Fruit fly (Drosophila melanogaster) whole organism, pupa: ENCODE measurements around the gene Tango5.
A peak's percentile ranks its signal among the peaks of the same experiment; 100 is the strongest.

Experiments
- CG10348 ChIP-seq: fragments of 200-800 bp; sonication (Bioruptor generic); IDR thresholded peaks from 2 replicates; pipeline ENCODE4 v1.3.6; 2022; ENCODE audit warnings: missing biosample characterization, missing genetic modification characterization
- CG12605 ChIP-seq: fragments of 200-800 bp; sonication (Bioruptor generic); IDR thresholded peaks from 2 replicates; pipeline ENCODE4 v1.3.6; 2022; ENCODE audit warnings: missing biosample characterization, missing genetic modification characterization
- CG13204 ChIP-seq: fragments of 200-800 bp; sonication (Bioruptor generic); optimal IDR thresholded peaks from 2 replicates; lab custom pipeline; 2018; ENCODE audit warnings: missing biosample characterization, mild to moderate bottlenecking, missing genetic modification characterization, moderate library complexity
- CG14655 ChIP-seq: fragments of 200-800 bp; sonication (Bioruptor generic); optimal IDR thresholded peaks from 3 replicates; lab custom pipeline; 2017; ENCODE audit warnings: mild to moderate bottlenecking, missing biosample characterization, missing genetic modification reagents, missing genetic modification characterization
- CG15710 ChIP-seq: fragments of 200-800 bp; sonication (Bioruptor generic); optimal IDR thresholded peaks from 2 replicates; lab custom pipeline; 2018; ENCODE audit warnings: missing biosample characterization, mild to moderate bottlenecking, missing genetic modification characterization, moderate library complexity
- CG17806 ChIP-seq: fragments of 200-800 bp; sonication (Bioruptor generic); optimal IDR thresholded peaks from 2 replicates; lab custom pipeline; 2018; ENCODE audit warnings: missing biosample characterization, mild to moderate bottlenecking, missing genetic modification characterization, moderate library complexity
- CG32121 ChIP-seq: fragments of 200-800 bp; sonication (Bioruptor generic); IDR thresholded peaks from 2 replicates; pipeline ENCODE4 v1.3.6; 2022; ENCODE audit warnings: missing biosample characterization, missing genetic modification characterization
- CG34367 ChIP-seq: fragments of 200-800 bp; sonication (Bioruptor generic); optimal IDR thresholded peaks from 2 replicates; lab custom pipeline; 2018; ENCODE audit warnings: missing biosample characterization, mild to moderate bottlenecking, missing genetic modification characterization
- CG4496 ChIP-seq: fragments of 200-800 bp; sonication (Bioruptor generic); IDR thresholded peaks from 3 replicates; pipeline ENCODE4 v1.3.6; 2022; ENCODE audit warnings: missing biosample characterization, missing genetic modification characterization
- CG8159 ChIP-seq: fragments of 200-800 bp; sonication (Bioruptor generic); optimal IDR thresholded peaks from 3 replicates; lab custom pipeline; 2018; ENCODE audit warnings: missing biosample characterization, mild to moderate bottlenecking, missing genetic modification characterization, moderate library complexity
- CG8301 ChIP-seq: fragments of 200-800 bp; sonication (Bioruptor generic); optimal IDR thresholded peaks from 2 replicates; lab custom pipeline; 2018; ENCODE audit warnings: missing biosample characterization, mild to moderate bottlenecking, missing genetic modification characterization
- CG9948 ChIP-seq: fragments of 200-800 bp; sonication (Bioruptor generic); optimal IDR thresholded peaks from 2 replicates; lab custom pipeline; 2018; ENCODE audit warnings: missing biosample characterization, mild to moderate bottlenecking, missing genetic modification characterization, moderate library complexity
- D1 ChIP-seq: fragments of 200-800 bp; sonication (Bioruptor generic); optimal IDR thresholded peaks from 2 replicates; lab custom pipeline; 2018; ENCODE audit warnings: missing biosample characterization, mild to moderate bottlenecking, missing genetic modification characterization, moderate library complexity
- EcR ChIP-seq: fragments of 200-800 bp; sonication (Bioruptor generic); optimal IDR thresholded peaks from 3 replicates; lab custom pipeline; 2019; ENCODE audit warnings: missing biosample characterization, missing genetic modification characterization, mild to moderate bottlenecking, moderate library complexity, missing genetic modification reagents
- Ets98B ChIP-seq: fragments of 200-800 bp; sonication (Bioruptor generic); IDR thresholded peaks from 2 replicates; pipeline ENCODE4 v1.3.6; 2022; ENCODE audit warnings: missing biosample characterization, missing genetic modification characterization
- Pif1A ChIP-seq: fragments of 200-800 bp; sonication (Bioruptor generic); optimal IDR thresholded peaks from 3 replicates; lab custom pipeline; 2016; ENCODE audit warnings: missing biosample characterization, missing genetic modification characterization
- Pif1B ChIP-seq: fragments of 200-800 bp; sonication (Bioruptor generic); optimal IDR thresholded peaks from 3 replicates; lab custom pipeline; 2016; ENCODE audit warnings: missing biosample characterization, missing genetic modification characterization
- Snoo ChIP-seq: fragments of 200-800 bp; sonication (Bioruptor generic); optimal IDR thresholded peaks from 3 replicates; lab custom pipeline; 2017; ENCODE audit warnings: missing biosample characterization, mild to moderate bottlenecking, missing genetic modification characterization, inconsistent platforms
- fd96Ca ChIP-seq: fragments of 200-800 bp; sonication (Bioruptor generic); IDR thresholded peaks from 3 replicates; pipeline ENCODE4 v1.3.6; 2022; ENCODE audit warnings: missing biosample characterization, missing genetic modification characterization
- gl ChIP-seq: fragments of 200-800 bp; sonication (Bioruptor generic); optimal IDR thresholded peaks from 2 replicates; lab custom pipeline; 2018; ENCODE audit warnings: missing biosample characterization, mild to moderate bottlenecking, missing genetic modification characterization
- rn ChIP-seq: fragments of 200-800 bp; sonication (Bioruptor generic); IDR thresholded peaks from 2 replicates; pipeline ENCODE4 v1.3.6; 2022; ENCODE audit warnings: missing biosample characterization, missing genetic modification characterization

Gene Tango5

DNA sequence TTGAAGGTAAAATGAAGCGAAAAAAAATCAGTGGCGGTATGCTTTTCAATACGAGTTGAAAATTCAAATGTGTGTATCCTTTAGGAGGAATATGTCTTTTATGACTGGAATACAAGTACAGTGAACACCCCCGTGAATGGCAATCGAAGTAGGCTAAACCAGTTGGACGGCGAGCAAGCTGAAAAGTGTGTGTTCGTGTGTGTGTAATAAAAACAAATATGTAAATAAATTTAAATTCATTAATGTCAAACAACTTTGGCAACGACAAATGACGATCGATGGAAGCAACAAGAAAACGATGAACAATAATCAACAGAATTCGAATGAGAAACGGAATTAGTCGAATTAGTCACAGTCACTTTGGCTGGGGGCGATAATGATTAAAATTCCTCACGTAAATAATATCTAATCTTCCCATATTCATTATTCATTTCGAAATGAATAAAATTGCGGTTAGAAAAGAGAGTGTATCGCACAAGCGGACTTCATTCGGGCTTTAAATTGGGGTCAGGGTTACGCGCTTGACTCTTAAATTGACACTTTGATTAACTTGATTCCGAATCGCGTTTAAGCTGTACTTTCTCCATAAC is 38.0 kb downstream of the Tango5 start:
- no peak for TF ChIP-seq gl
- no peak for TF ChIP-seq CG10348 (GFP tag; lab: Robert Waterston, UW)
- no peak for TF ChIP-seq rn (GFP tag; lab: Robert Waterston, UW)
- TF ChIP-seq CG9948 (tag; lab: Kevin White, UChicago), result no peak
- TF ChIP-seq CG4496 (GFP tag; lab: Robert Waterston, UW), result no peak
- TF ChIP-seq CG15710 (tag; lab: Kevin White, UChicago), result no peak

DNA sequence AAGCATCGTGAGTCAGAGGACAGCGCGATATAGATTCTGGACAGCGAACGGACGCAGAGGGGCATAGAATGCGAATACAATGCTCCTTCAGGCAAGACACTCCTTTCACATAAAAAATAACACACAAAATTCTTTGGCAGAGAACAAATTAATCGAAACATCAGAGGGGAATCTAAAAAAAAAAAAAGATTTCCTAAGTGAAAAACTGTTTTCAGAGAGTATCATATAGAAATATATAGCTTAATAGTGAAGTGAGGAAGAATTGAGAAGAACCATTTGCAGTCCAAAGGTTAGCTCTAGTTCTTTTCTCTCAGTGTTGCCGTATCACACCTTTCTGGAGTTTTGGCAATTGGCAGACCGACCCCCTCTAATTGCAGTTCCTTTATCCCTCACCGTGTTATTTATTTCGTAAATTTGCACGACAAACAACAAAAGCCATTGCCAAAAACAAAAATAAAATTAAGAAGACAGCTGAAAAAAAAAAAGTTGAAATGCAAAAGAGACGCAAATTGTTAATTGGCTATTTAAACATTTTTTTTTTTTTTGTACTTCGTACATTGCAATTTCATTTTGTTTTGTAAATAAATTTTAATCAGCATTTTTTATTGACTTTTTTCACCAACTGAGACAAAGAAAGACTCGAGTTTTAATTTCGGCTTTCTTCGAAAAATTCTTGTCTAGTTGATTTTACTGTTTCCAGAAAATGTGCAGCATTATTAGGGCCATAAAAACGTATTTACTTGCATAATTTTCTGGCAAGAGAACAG is 40.5 kb downstream of the Tango5 start:
- TF ChIP-seq rn (GFP tag; lab: Robert Waterston, UW), result no peak
- TF ChIP-seq Pif1A (GFP tag; lab: Kevin White, UChicago), result no peak
- no peak for TF ChIP-seq CG14655 (GFP tag; lab: Kevin White, UChicago)
- TF ChIP-seq Pif1B, result no peak
- TF ChIP-seq CG15710 (tag; lab: Kevin White, UChicago), result no peak
- TF ChIP-seq CG8159 (tag; lab: Kevin White, UChicago), result no peak
- TF ChIP-seq CG12605 (GFP tag; lab: Robert Waterston, UW), result no peak
- no peak for TF ChIP-seq CG9948 (tag; lab: Kevin White, UChicago)
- no peak for TF ChIP-seq CG4496 (GFP tag; lab: Robert Waterston, UW)
- no peak for TF ChIP-seq EcR
- TF ChIP-seq, all 21 proteins: peak for 0

- TF ChIP-seq CG17806 (tag; lab: Kevin White, UChicago) (peak; percentile 17), Pif1A (GFP tag; lab: Kevin White, UChicago) (peak; percentile 26), CG15710 (tag; lab: Kevin White, UChicago) (peak; percentile 13), CG9948 (tag; lab: Kevin White, UChicago) (peak; percentile 5), Pif1B (no peak), CG10348 (GFP tag; lab: Robert Waterston, UW) (no peak)
Measured at dm6 chrX:10721901-10722479, 42.2 kb downstream of the Tango5 start.

dm6 chrX:10719280-10719679 is 44.9 kb downstream of the Tango5 start:
- TF ChIP-seq Snoo (tag; lab: Kevin White, UChicago), result no peak
- no peak for TF ChIP-seq fd96Ca (GFP tag; lab: Robert Waterston, UW)
- TF ChIP-seq CG15710 (tag; lab: Kevin White, UChicago), result no peak
- no peak for TF ChIP-seq CG12605 (GFP tag; lab: Robert Waterston, UW)
- no peak for TF ChIP-seq CG8159 (tag; lab: Kevin White, UChicago)
- no peak for TF ChIP-seq CG32121 (GFP tag; lab: Robert Waterston, UW)
- TF ChIP-seq CG14655 (GFP tag; lab: Kevin White, UChicago), result no peak
- TF ChIP-seq CG4496 (GFP tag; lab: Robert Waterston, UW), result no peak
- no peak for TF ChIP-seq CG34367
- no peak for TF ChIP-seq CG8301
- no peak for TF ChIP-seq gl
- no peak for TF ChIP-seq CG10348 (GFP tag; lab: Robert Waterston, UW)
- TF ChIP-seq CG17806 (tag; lab: Kevin White, UChicago), result no peak
- TF ChIP-seq CG13204 (GFP tag; lab: Kevin White, UChicago), result no peak
- TF ChIP-seq rn (GFP tag; lab: Robert Waterston, UW), result no peak
- TF ChIP-seq CG9948 (tag; lab: Kevin White, UChicago), result no peak
- TF ChIP-seq Ets98B (GFP tag; lab: Robert Waterston, UW), result no peak
- no peak for TF ChIP-seq Pif1A (GFP tag; lab: Kevin White, UChicago)

DNA sequence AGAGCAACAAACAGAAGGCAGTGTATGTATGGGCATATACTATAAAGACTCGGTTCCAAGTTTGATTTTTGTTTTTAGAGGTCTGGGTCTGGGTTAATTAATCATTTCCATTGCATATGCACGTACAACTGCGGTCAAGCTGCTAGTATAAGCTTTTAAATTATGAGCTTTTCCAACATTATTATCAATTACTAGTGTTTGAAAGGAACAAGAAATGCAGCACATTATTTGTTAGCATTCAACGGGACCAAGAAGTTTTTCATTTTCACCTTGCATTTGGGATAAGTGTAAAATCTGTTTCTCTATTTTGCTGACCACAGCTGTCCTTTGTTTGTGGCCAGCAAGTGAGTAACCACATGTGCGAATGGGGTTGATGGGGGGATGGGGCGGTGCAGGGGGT is 46.3 kb downstream of the Tango5 start:
- TF ChIP-seq Pif1B (peak; percentile 35), Ets98B (GFP tag; lab: Robert Waterston, UW) (peak; percentile 31; the same call in 1 of the 2 replicates), CG34367 (peak; percentile 23), CG12605 (GFP tag; lab: Robert Waterston, UW) (no peak), Pif1A (GFP tag; lab: Kevin White, UChicago) (peak; percentile 14), CG15710 (tag; lab: Kevin White, UChicago) (peak; percentile 49), CG32121 (GFP tag; lab: Robert Waterston, UW) (0 out of 2 replicates have a peak, but pooled peaks have one; percentile 32), rn (GFP tag; lab: Robert Waterston, UW) (no peak), CG8301 (no peak), CG17806 (tag; lab: Kevin White, UChicago) (peak; percentile 51), CG8159 (tag; lab: Kevin White, UChicago) (peak; percentile 62), CG10348 (GFP tag; lab: Robert Waterston, UW) (no peak), CG4496 (GFP tag; lab: Robert Waterston, UW) (peak; percentile 70; the same call in 1 of the 3 replicates), EcR (no peak), D1 (tag; lab: Kevin White, UChicago) (no peak), Snoo (tag; lab: Kevin White, UChicago) (peak; percentile 36), CG14655 (GFP tag; lab: Kevin White, UChicago) (no peak), fd96Ca (GFP tag; lab: Robert Waterston, UW) (peak; percentile 53; the same call in 1 of the 3 replicates), gl (no peak), CG13204 (GFP tag; lab: Kevin White, UChicago) (no peak)
